Worm (Caenorhabditis elegans) whole organism, L4 larva: ENCODE measurements around the gene lys-10.
A peak's percentile ranks its signal among the peaks of the same experiment; 100 is the strongest.

Source experiments
- D1046.2 ChIP-seq: fragments of 200-800 bp; sonication (Bioruptor generic); IDR thresholded peaks from 2 replicates; pipeline ENCODE4 v1.3.6; 2022; ENCODE audit warnings: missing genetic modification characterization, missing compliant biosample characterization
- F26F4.8 ChIP-seq: fragments of 200-800 bp; sonication (Bioruptor generic); conservative IDR thresholded peaks from 2 replicates; pipeline ENCODE4 v1.3.6; 2022; ENCODE audit warnings: missing genetic modification characterization, missing compliant biosample characterization
- F37D6.2 ChIP-seq: sonication (generic microtip); optimal IDR thresholded peaks from 2 replicates; lab custom pipeline; 2016; ENCODE audit warnings: mild to moderate bottlenecking, missing genetic modification characterization, missing compliant biosample characterization
- F49E8.2 ChIP-seq: sonication (generic microtip); optimal IDR thresholded peaks from 2 replicates; lab custom pipeline; 2016; ENCODE audit warnings: missing compliant biosample characterization, mild to moderate bottlenecking, missing genetic modification characterization, borderline replicate concordance
- Y75B8A.6 ChIP-seq: fragments of 200-800 bp; sonication (Bioruptor generic); IDR thresholded peaks from 2 replicates; pipeline ENCODE4 v1.3.6; 2022; ENCODE audit warnings: missing genetic modification reagents, missing genetic modification characterization, missing compliant biosample characterization
- ZK337.2 ChIP-seq: fragments of 200-800 bp; sonication (Bioruptor generic); IDR thresholded peaks from 2 replicates; pipeline ENCODE4 v1.3.6; 2022; ENCODE audit warnings: missing genetic modification reagents, missing genetic modification characterization, missing compliant biosample characterization
- ZK546.5 ChIP-seq, 2 experiments: sonication (generic microtip); optimal IDR thresholded peaks; 2 replicates each; lab custom pipeline; 2017; ENCODE audit warnings: missing biosample characterization in 2 of 2, missing genetic modification characterization in 2 of 2
- aly-2 ChIP-seq: sonication (generic microtip); optimal IDR thresholded peaks from 2 replicates; lab custom pipeline; 2018; ENCODE audit warnings: missing biosample characterization, missing genetic modification characterization
- arid-1 ChIP-seq: fragments of 200-800 bp; sonication (Bioruptor generic); conservative IDR thresholded peaks from 2 replicates; pipeline ENCODE4 v1.3.6; 2022; ENCODE audit warnings: missing genetic modification reagents, missing genetic modification characterization, missing compliant biosample characterization
- ceh-20 ChIP-seq: fragments of 200-800 bp; sonication (Bioruptor generic); IDR thresholded peaks from 2 replicates; pipeline ENCODE4 v1.3.6; 2022; ENCODE audit warnings: missing genetic modification reagents, missing genetic modification characterization, missing compliant biosample characterization
- ceh-32 ChIP-seq: sonication (generic microtip); optimal IDR thresholded peaks from 2 replicates; lab custom pipeline; 2016; ENCODE audit warnings: mild to moderate bottlenecking, missing genetic modification characterization, missing compliant biosample characterization; ENCODE audit not compliant: poor library complexity
- ceh-62 ChIP-seq: sonication (generic microtip); optimal IDR thresholded peaks from 2 replicates; lab custom pipeline; 2017; ENCODE audit warnings: missing biosample characterization, missing genetic modification characterization
- ces-1 ChIP-seq: fragments of 150-350 bp; sonication (generic microtip); optimal IDR thresholded peaks from 4 replicates; lab custom pipeline; 2014; ENCODE audit warnings: missing biosample characterization, missing genetic modification reagents, missing genetic modification characterization
- ctbp-1 ChIP-seq: fragments of 200-800 bp; sonication (Bioruptor generic); IDR thresholded peaks from 2 replicates; pipeline ENCODE4 v1.3.6; 2022; ENCODE audit warnings: missing genetic modification reagents, missing genetic modification characterization, missing compliant biosample characterization
- daf-12 ChIP-seq: fragments of 150-350 bp; optimal IDR thresholded peaks from 2 replicates; lab custom pipeline; 2014; ENCODE audit warnings: missing biosample characterization, missing genetic modification reagents, missing genetic modification characterization
- daf-8 ChIP-seq: fragments of 200-800 bp; sonication (Bioruptor generic); IDR thresholded peaks from 2 replicates; pipeline ENCODE4 v1.3.6; 2022; ENCODE audit warnings: missing genetic modification characterization, missing compliant biosample characterization
- dmd-6 ChIP-seq: fragments of 200-800 bp; sonication (Bioruptor generic); IDR thresholded peaks from 2 replicates; pipeline ENCODE4 v1.3.6; 2022; ENCODE audit warnings: missing genetic modification reagents, missing genetic modification characterization, missing compliant biosample characterization
- dve-1 ChIP-seq: sonication (generic microtip); optimal IDR thresholded peaks from 2 replicates; lab custom pipeline; 2017; ENCODE audit warnings: antibody characterized with exemption, mild to moderate bottlenecking, missing genetic modification characterization, missing compliant biosample characterization; ENCODE audit not compliant: insufficient read depth
- egl-43 ChIP-seq: fragments of 200-800 bp; sonication (Bioruptor generic); IDR thresholded peaks from 2 replicates; pipeline ENCODE4 v1.3.6; 2022; ENCODE audit warnings: missing genetic modification reagents, missing genetic modification characterization, missing compliant biosample characterization
- gei-8 ChIP-seq: fragments of 200-800 bp; sonication (Bioruptor generic); optimal IDR thresholded peaks from 2 replicates; lab custom pipeline; 2018; ENCODE audit warnings: mild to moderate bottlenecking, missing genetic modification characterization, missing compliant biosample characterization
- lim-7 ChIP-seq: fragments of 200-800 bp; sonication (Bioruptor generic); IDR thresholded peaks from 2 replicates; pipeline ENCODE4 v1.3.6; 2022; ENCODE audit warnings: missing genetic modification characterization, missing compliant biosample characterization
- lin-13 ChIP-seq: fragments of 150-350 bp; optimal IDR thresholded peaks from 2 replicates; lab custom pipeline; 2014; ENCODE audit warnings: missing biosample characterization, missing genetic modification reagents, missing genetic modification characterization
- lin-29 ChIP-seq: fragments of 200-800 bp; sonication (Bioruptor generic); IDR thresholded peaks from 2 replicates; pipeline ENCODE4 v1.3.6; 2022; ENCODE audit warnings: missing genetic modification reagents, missing genetic modification characterization, missing compliant biosample characterization
- lin-39 ChIP-seq: fragments of 150-350 bp; optimal IDR thresholded peaks from 2 replicates; lab custom pipeline; 2014; ENCODE audit warnings: missing biosample characterization, missing genetic modification reagents, missing genetic modification characterization
- lsy-2 ChIP-seq, 2 experiments: fragments of 150-350 bp in 1 of 2; sonication (generic microtip) in 1 of 2; optimal IDR thresholded peaks; 2 replicates each; lab custom pipeline; 2014 to 2017; ENCODE audit warnings: missing biosample characterization in 2 of 2, missing genetic modification characterization in 2 of 2
- madf-5 ChIP-seq, 2 experiments: fragments of 200-800 bp; sonication (Bioruptor generic); IDR thresholded peaks; 2 replicates each; pipeline ENCODE4 v1.3.6; 2022; ENCODE audit warnings: missing compliant biosample characterization in 2 of 2, missing genetic modification characterization in 2 of 2
- mdl-1 ChIP-seq, 2 experiments: fragments of 150-350 bp in 1 of 2; sonication (generic microtip) in 1 of 2; optimal IDR thresholded peaks; 2 replicates each; lab custom pipeline; 2014 to 2017; ENCODE audit warnings: missing biosample characterization in 2 of 2, missing genetic modification characterization in 2 of 2
- mdt-29 ChIP-seq: fragments of 200-800 bp; sonication (Bioruptor generic); IDR thresholded peaks from 2 replicates; pipeline ENCODE4 v1.3.6; 2022; ENCODE audit warnings: missing genetic modification reagents, missing genetic modification characterization, missing compliant biosample characterization
- mep-1 ChIP-seq: fragments of 150-350 bp; sonication (generic microtip); optimal IDR thresholded peaks from 3 replicates; lab custom pipeline; 2014; ENCODE audit warnings: missing biosample characterization, missing genetic modification characterization
- mxl-3 ChIP-seq: fragments of 200-800 bp; sonication (Bioruptor generic); optimal IDR thresholded peaks from 2 replicates; lab custom pipeline; 2018; ENCODE audit warnings: mild to moderate bottlenecking, missing genetic modification characterization, missing compliant biosample characterization
- nhr-102 ChIP-seq: sonication (generic microtip); optimal IDR thresholded peaks from 2 replicates; lab custom pipeline; 2016; ENCODE audit warnings: mild to moderate bottlenecking, missing genetic modification characterization, moderate library complexity, missing compliant biosample characterization
- nhr-11 ChIP-seq: fragments of 150-350 bp; optimal IDR thresholded peaks from 2 replicates; lab custom pipeline; 2014; ENCODE audit warnings: missing biosample characterization, missing genetic modification characterization
- nhr-237 ChIP-seq: sonication (generic microtip); optimal IDR thresholded peaks from 2 replicates; lab custom pipeline; 2017; ENCODE audit warnings: missing biosample characterization, missing genetic modification characterization
- nhr-25 ChIP-seq: sonication (generic microtip); optimal IDR thresholded peaks from 2 replicates; lab custom pipeline; 2017; ENCODE audit warnings: missing genetic modification characterization, mild to moderate bottlenecking, missing compliant biosample characterization, antibody characterized with exemption, moderate library complexity, borderline replicate concordance; ENCODE audit not compliant: insufficient read depth
- nhr-41 ChIP-seq: fragments of 200-800 bp; sonication (Bioruptor generic); IDR thresholded peaks from 2 replicates; pipeline ENCODE4 v1.3.6; 2022; ENCODE audit warnings: missing genetic modification reagents, missing genetic modification characterization, missing compliant biosample characterization
- nhr-76 ChIP-seq: fragments of 150-350 bp; optimal IDR thresholded peaks from 2 replicates; lab custom pipeline; 2014; ENCODE audit warnings: missing biosample characterization, missing genetic modification characterization
- nhr-77 ChIP-seq: fragments of 150-350 bp; optimal IDR thresholded peaks from 2 replicates; lab custom pipeline; 2014; ENCODE audit warnings: missing biosample characterization, missing genetic modification characterization
- pha-4 ChIP-seq, 2 experiments: fragments of 150-350 bp in 1 of 2; fragments of 200-800 bp in 1 of 2; sonication (Bioruptor generic) in 1 of 2; IDR thresholded peaks in 1 of 2; optimal IDR thresholded peaks in 1 of 2; 2 replicates each; pipeline versions ENCODE4 v1.3.6 to Lab custom; 2014 to 2022; ENCODE audit warnings: missing genetic modification characterization in 2 of 2, missing genetic modification reagents in 2 of 2, missing biosample characterization in 1 of 2, missing compliant biosample characterization in 1 of 2
- php-3 ChIP-seq: fragments of 200-800 bp; sonication (Bioruptor generic); IDR thresholded peaks from 2 replicates; pipeline ENCODE4 v1.3.6; 2022; ENCODE audit warnings: missing genetic modification reagents, missing genetic modification characterization, missing compliant biosample characterization
- pqm-1 ChIP-seq: sonication (generic microtip); optimal IDR thresholded peaks from 2 replicates; lab custom pipeline; 2017; ENCODE audit warnings: missing biosample characterization, missing genetic modification characterization
- rbr-2 ChIP-seq: sonication (generic microtip); optimal IDR thresholded peaks from 2 replicates; lab custom pipeline; 2016; ENCODE audit warnings: missing genotype, missing genetic modification characterization, missing compliant biosample characterization
- saeg-2 ChIP-seq: fragments of 200-800 bp; sonication (Bioruptor generic); IDR thresholded peaks from 2 replicates; pipeline ENCODE4 v1.3.6; 2022; ENCODE audit warnings: missing genetic modification reagents, missing genetic modification characterization, missing compliant biosample characterization
- sdz-12 ChIP-seq: fragments of 200-800 bp; sonication (Bioruptor generic); optimal IDR thresholded peaks from 2 replicates; lab custom pipeline; 2018; ENCODE audit warnings: mild to moderate bottlenecking, missing genetic modification characterization, missing compliant biosample characterization
- set-16 ChIP-seq: fragments of 200-800 bp; sonication (Bioruptor generic); IDR thresholded peaks from 2 replicates; pipeline ENCODE4 v1.3.6; 2022; ENCODE audit warnings: missing genetic modification reagents, missing genetic modification characterization, missing compliant biosample characterization
- skn-1 ChIP-seq: fragments of 150-350 bp; optimal IDR thresholded peaks from 2 replicates; lab custom pipeline; 2014; ENCODE audit warnings: missing biosample characterization, missing genetic modification characterization
- spr-3 ChIP-seq: fragments of 200-800 bp; sonication (Bioruptor generic); optimal IDR thresholded peaks from 2 replicates; lab custom pipeline; 2018; ENCODE audit warnings: mild to moderate bottlenecking, missing genetic modification characterization, missing compliant biosample characterization
- unc-39 ChIP-seq: sonication (generic microtip); optimal IDR thresholded peaks from 2 replicates; lab custom pipeline; 2017; ENCODE audit warnings: missing biosample characterization, missing genetic modification characterization
- zfp-3 ChIP-seq: fragments of 200-800 bp; sonication (Bioruptor generic); conservative IDR thresholded peaks from 2 replicates; pipeline ENCODE4 v1.3.6; 2022; ENCODE audit warnings: missing genetic modification reagents, missing genetic modification characterization, missing compliant biosample characterization
- zip-11 ChIP-seq: fragments of 200-800 bp; sonication (Bioruptor generic); IDR thresholded peaks from 2 replicates; pipeline ENCODE4 v1.3.6; 2022; ENCODE audit warnings: missing genetic modification characterization, missing compliant biosample characterization
- ztf-7 ChIP-seq: fragments of 150-350 bp; optimal IDR thresholded peaks from 2 replicates; lab custom pipeline; 2014; ENCODE audit warnings: missing biosample characterization, missing genetic modification characterization

The lys-10 gene

ce11 chrIV:8289580-8290323 is 42.9 kb upstream of the lys-10 start, which contains the start of gene daf-31:
Gene daf-31, plus strand, starts transcription at chrIV:8290273.
- TF ChIP-seq nhr-41 (GFP tag; lab: Robert Waterston, UW) = no peak
- no peak for TF ChIP-seq gei-8 (GFP tag; lab: Kevin White, UChicago)
- peak; percentile 36 for TF ChIP-seq dve-1 (tag; lab: Kevin White, UChicago)
- no peak for TF ChIP-seq php-3 (GFP tag; lab: Robert Waterston, UW)
- TF ChIP-seq daf-12 (tag; lab: Kevin White, UChicago) = no peak
- no peak for TF ChIP-seq egl-43 (GFP tag; lab: Robert Waterston, UW)
- TF ChIP-seq nhr-77 (tag; lab: Kevin White, UChicago) = no peak
- no peak for TF ChIP-seq F49E8.2 (tag; lab: Kevin White, UChicago)
- TF ChIP-seq ZK546.5 (tag; optimal IDR thresholded peaks at IDR 0.05; lab: Kevin White, UChicago) = no peak
- TF ChIP-seq sdz-12 = no peak
- no peak for TF ChIP-seq lin-29
- no peak for TF ChIP-seq nhr-76
- no peak for TF ChIP-seq ztf-7 (tag; lab: Kevin White, UChicago)
- peak; percentile 36 for TF ChIP-seq rbr-2
- TF ChIP-seq mep-1 (tag; lab: Kevin White, UChicago) = peak; percentile 60
- TF ChIP-seq nhr-237 (tag; lab: Kevin White, UChicago) = no peak
- TF ChIP-seq nhr-11 = no peak
- TF ChIP-seq lin-39 (tag; lab: Kevin White, UChicago) = no peak
- no peak for TF ChIP-seq skn-1 (tag; lab: Kevin White, UChicago)
- TF ChIP-seq ceh-62 (tag; lab: Kevin White, UChicago) = no peak
- no peak for TF ChIP-seq set-16 (GFP tag; lab: Robert Waterston, UW)
- TF ChIP-seq lim-7 (GFP tag; lab: Robert Waterston, UW) = no peak
- TF ChIP-seq nhr-25 = no peak
- no peak; the same call in 1 of the 2 replicates for TF ChIP-seq dmd-6
- no peak for TF ChIP-seq zfp-3 (GFP tag; lab: Robert Waterston, UW)
- no peak for TF ChIP-seq ctbp-1
- no peak for TF ChIP-seq spr-3 (GFP tag; lab: Kevin White, UChicago)
- no peak for TF ChIP-seq ces-1 (GFP tag; lab: Kevin White, UChicago)
- no peak for TF ChIP-seq ceh-32
- TF ChIP-seq pqm-1 (tag; lab: Kevin White, UChicago) = no peak
- TF ChIP-seq lsy-2 (tag; optimal IDR thresholded peaks at IDR 0.05; lab: Kevin White, UChicago) = peak in 1 of 2 experiments; percentile 75
- no peak for TF ChIP-seq zip-11 (GFP tag; lab: Robert Waterston, UW)
- no peak for TF ChIP-seq saeg-2
- no peak for TF ChIP-seq daf-8
- no peak for TF ChIP-seq F37D6.2 (tag; lab: Kevin White, UChicago)
- TF ChIP-seq madf-5 (GFP tag; IDR thresholded peaks at IDR 0.05; lab: Robert Waterston, UW) = no peak
- no peak for TF ChIP-seq F26F4.8 (GFP tag; lab: Robert Waterston, UW)
- no peak for TF ChIP-seq aly-2 (tag; lab: Kevin White, UChicago)
- no peak for TF ChIP-seq nhr-102 (tag; lab: Kevin White, UChicago)
- TF ChIP-seq ceh-20 (GFP tag; lab: Robert Waterston, UW) = no peak
- no peak for TF ChIP-seq mdt-29
- TF ChIP-seq lin-13 (GFP tag; lab: Kevin White, UChicago) = peak; percentile 24
- peak in 1 of 2 experiments; percentile 17 for TF ChIP-seq mdl-1 (tag; optimal IDR thresholded peaks at IDR 0.05; lab: Kevin White, UChicago)
- no peak for TF ChIP-seq Y75B8A.6
- TF ChIP-seq D1046.2 (GFP tag; lab: Robert Waterston, UW) = no peak
- TF ChIP-seq unc-39 = no peak
- no peak for TF ChIP-seq mxl-3
- TF ChIP-seq pha-4 (GFP tag; IDR thresholded peaks at IDR 0.05; lab: Robert Waterston, UW) = no peak
- TF ChIP-seq pha-4 (tag; optimal IDR thresholded peaks at IDR 0.05; lab: Kevin White, UChicago) = peak; percentile 39
- TF ChIP-seq arid-1 = no peak
- no peak for TF ChIP-seq ZK337.2 (GFP tag; lab: Robert Waterston, UW)
